Fruit fly (Drosophila melanogaster): ENCODE data around the gene RpL17.

RpL17 gene

DNA sequence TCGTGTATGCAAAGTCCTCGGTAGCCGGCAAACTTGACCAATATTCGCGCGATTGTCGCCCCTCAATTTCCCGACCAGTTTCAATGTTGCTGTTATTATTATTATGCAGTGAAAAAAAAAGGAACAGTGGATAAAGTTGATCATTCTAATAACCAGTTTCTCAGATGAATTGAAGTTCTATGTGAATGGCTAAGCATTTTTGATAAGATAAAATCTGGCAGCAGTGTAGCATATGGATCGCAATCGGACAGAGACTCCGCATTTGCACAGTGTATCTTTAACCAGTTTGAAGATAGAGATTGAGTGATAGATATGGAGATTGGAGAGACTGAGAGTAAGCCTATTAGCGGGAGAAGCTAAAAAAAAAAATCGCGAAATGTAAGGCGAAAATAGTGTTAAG, 49.4 kb upstream of the RpL17 start (continued):
- no peak for TF ChIP-seq CG2116 (GFP tag; optimal IDR thresholded peaks at IDR 0.05)
- TF ChIP-seq ara (GFP tag; IDR thresholded peaks at IDR 0.05) = peak; percentile 46; the same call in 1 of the 2 replicates
- peak; percentile 79 for TF ChIP-seq unpg (GFP tag; optimal IDR thresholded peaks at IDR 0.05)
- peak; percentile 76 for TF ChIP-seq ttk (GFP tag; IDR thresholded peaks at IDR 0.05)
- peak; percentile 41; the same call in 1 of the 3 replicates for TF ChIP-seq croc (GFP tag; conservative IDR thresholded peaks at IDR 0.05)
- TF ChIP-seq CG2202 (tag; optimal IDR thresholded peaks at IDR 0.05) = no peak
- TF ChIP-seq dpn (GFP tag; optimal IDR thresholded peaks at IDR 0.05) = peak; percentile 79 to 80
- TF ChIP-seq Dip2 (GFP tag; IDR thresholded peaks at IDR 0.05) = no peak
- TF ChIP-seq CG14441 (GFP tag; IDR thresholded peaks at IDR 0.05) = peak; percentile 84
- no peak for TF ChIP-seq CG34224 (GFP tag; IDR thresholded peaks at IDR 0.05; ENCODE audit: partially characterized antibody)
- TF ChIP-seq CG12299 (tag; optimal IDR thresholded peaks at IDR 0.05) = no peak
- peak; percentile 61 for TF ChIP-seq Myb (GFP tag; optimal IDR thresholded peaks at IDR 0.05)
- TF ChIP-seq CG18011 (GFP tag; optimal IDR thresholded peaks at IDR 0.05) = peak; percentile 22
- peak; percentile 86 for TF ChIP-seq dmrt99B (tag; optimal IDR thresholded peaks at IDR 0.05)
- peak; percentile 49; the same call in 1 of the 2 replicates for TF ChIP-seq CG6272 (GFP tag; IDR thresholded peaks at IDR 0.05)
- TF ChIP-seq mirr (GFP tag; optimal IDR thresholded peaks at IDR 0.05) = no peak
- peak; percentile 69 for TF ChIP-seq CG8944 (GFP tag; optimal IDR thresholded peaks at IDR 0.05)
- TF ChIP-seq kay (GFP tag; optimal IDR thresholded peaks at IDR 0.05) = no peak
- TF ChIP-seq CG14014 (GFP tag; IDR thresholded peaks at IDR 0.05) = peak; percentile 82
- TF ChIP-seq CG11560 (tag; IDR thresholded peaks at IDR 0.05) = peak; percentile 53; the same call in 1 of the 3 replicates
- TF ChIP-seq Fer3 (tag; optimal IDR thresholded peaks at IDR 0.05) = peak; percentile 82
- TF ChIP-seq psq (GFP tag; optimal IDR thresholded peaks at IDR 0.05) = peak; percentile 0
- no peak for TF ChIP-seq pan (optimal IDR thresholded peaks at IDR 0.05)
- peak in 1 of 2 experiments; percentile 84 for TF ChIP-seq pan (GFP tag; optimal IDR thresholded peaks at IDR 0.05 in 1 of 2, IDR thresholded peaks at IDR 0.05 in 1 of 2)
- peak; percentile 81 for TF ChIP-seq CG15269 (tag; optimal IDR thresholded peaks at IDR 0.05)
- peak; percentile 14 for TF ChIP-seq CG8924 (tag; optimal IDR thresholded peaks at IDR 0.05)
- peak; percentile 79 for TF ChIP-seq Ada2b (GFP tag; IDR thresholded peaks at IDR 0.05)
- TF ChIP-seq Hr3 (GFP tag; optimal IDR thresholded peaks at IDR 0.05) = peak; percentile 49
- no peak for TF ChIP-seq Lhr (GFP tag; optimal IDR thresholded peaks at IDR 0.05)
- TF ChIP-seq CG2678 (tag; optimal IDR thresholded peaks at IDR 0.05) = peak; percentile 81
- peak; percentile 65; the same call in 2 of the 3 replicates for TF ChIP-seq CG6175 (GFP tag; IDR thresholded peaks at IDR 0.05)
- peak; percentile 69 for TF ChIP-seq fd96Cb (tag; optimal IDR thresholded peaks at IDR 0.05)
- TF ChIP-seq CG12744 (GFP tag; optimal IDR thresholded peaks at IDR 0.05) = peak; percentile 68
- peak; percentile 55; the same call in 1 of the 2 replicates for TF ChIP-seq Awh (GFP tag; IDR thresholded peaks at IDR 0.05)
- peak; percentile 60 for TF ChIP-seq CG10147 (GFP tag; optimal IDR thresholded peaks at IDR 0.05)
- TF ChIP-seq CG9727 (GFP tag; optimal IDR thresholded peaks at IDR 0.05) = peak; percentile 10
- TF ChIP-seq nmo (GFP tag; optimal IDR thresholded peaks at IDR 0.05) = peak; percentile 54
- peak in 1 of 2 experiments; percentile 37 for TF ChIP-seq Eip74EF (GFP tag; optimal IDR thresholded peaks at IDR 0.05)
- no peak for TF ChIP-seq HLHmδ (GFP tag; optimal IDR thresholded peaks at IDR 0.05)
- TF ChIP-seq Six4 (GFP tag; optimal IDR thresholded peaks at IDR 0.05) = peak; percentile 36
- TF ChIP-seq trh (GFP tag; optimal IDR thresholded peaks at IDR 0.05) = peak; percentile 15
- TF ChIP-seq dmrt11E (tag; optimal IDR thresholded peaks at IDR 0.05) = no peak
- peak; percentile 67 for TF ChIP-seq ap (GFP tag; IDR thresholded peaks at IDR 0.05)
- no peak for TF ChIP-seq CG6791 (GFP tag; IDR thresholded peaks at IDR 0.05; ENCODE audit: partially characterized antibody)
- peak; percentile 78 for TF ChIP-seq lab (GFP tag; optimal IDR thresholded peaks at IDR 0.05)
- TF ChIP-seq chn (GFP tag; optimal IDR thresholded peaks at IDR 0.05) = peak; percentile 67
- peak; percentile 74 for TF ChIP-seq Side (GFP tag; optimal IDR thresholded peaks at IDR 0.05)
- peak; percentile 17 for TF ChIP-seq ab (GFP tag; optimal IDR thresholded peaks at IDR 0.05)
- TF ChIP-seq Hand (GFP tag; optimal IDR thresholded peaks at IDR 0.05) = no peak
- no peak for TF ChIP-seq CG9797 (GFP tag; optimal IDR thresholded peaks at IDR 0.05)

Measured in whole organism, embryonic.